Worm (Caenorhabditis elegans): ENCODE results near the gene nlp-45.

DNA sequence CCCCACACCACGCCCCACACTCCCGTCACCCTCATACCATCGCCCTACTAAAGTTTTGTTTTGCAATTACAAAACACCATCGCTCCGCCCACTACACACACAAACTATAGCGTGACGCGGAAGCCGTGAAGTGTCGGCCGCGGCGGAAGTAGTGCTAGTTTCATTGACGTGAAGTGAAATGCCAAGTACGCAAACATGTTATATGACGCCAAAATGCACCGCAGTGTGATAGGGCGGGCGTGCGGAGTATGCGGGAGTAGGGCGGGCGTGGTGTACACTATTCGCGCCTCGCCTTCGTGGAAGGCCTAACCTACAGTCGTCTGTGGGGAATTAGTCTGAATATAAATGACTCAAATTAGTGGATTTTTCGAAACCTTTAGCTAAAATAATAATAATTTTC, 24.8 kb upstream of the nlp-45 start:
- no peak for TF ChIP-seq ama-1 (optimal IDR thresholded peaks at IDR 0.05)
- no peak for TF ChIP-seq B0310.2 (tag; optimal IDR thresholded peaks at IDR 0.05)
- TF ChIP-seq tra-4 (tag; optimal IDR thresholded peaks at IDR 0.05), result no peak
- TF ChIP-seq tbx-11 (GFP tag; IDR thresholded peaks at IDR 0.05), result no peak
- no peak for TF ChIP-seq scrt-1 (GFP tag; IDR thresholded peaks at IDR 0.05)
- TF ChIP-seq sea-1 (GFP tag; conservative IDR thresholded peaks at IDR 0.05), result no peak
- no peak for TF ChIP-seq pes-1 (GFP tag; IDR thresholded peaks at IDR 0.05)
- no peak for TF ChIP-seq hmg-4 (GFP tag; optimal IDR thresholded peaks at IDR 0.05)

Data from whole organism, early embryonic.